Worm (Caenorhabditis elegans): Measurements from ENCODE around the gene best-18.

Gene best-18

ce11 chrIII:10211889-10212494, at the start of gene best-18, which contains the start of gene blos-1:
Gene best-18, plus strand, starts transcription at chrIII:10212396.
Gene blos-1, minus strand, starts transcription at chrIII:10211946.
- TF ChIP-seq him-1 (tag; optimal IDR thresholded peaks at IDR 0.05) (no peak), dao-5 (tag; optimal IDR thresholded peaks at IDR 0.05) (no peak), W03F9.2 (tag; optimal IDR thresholded peaks at IDR 0.05) (no peak)

DNA sequence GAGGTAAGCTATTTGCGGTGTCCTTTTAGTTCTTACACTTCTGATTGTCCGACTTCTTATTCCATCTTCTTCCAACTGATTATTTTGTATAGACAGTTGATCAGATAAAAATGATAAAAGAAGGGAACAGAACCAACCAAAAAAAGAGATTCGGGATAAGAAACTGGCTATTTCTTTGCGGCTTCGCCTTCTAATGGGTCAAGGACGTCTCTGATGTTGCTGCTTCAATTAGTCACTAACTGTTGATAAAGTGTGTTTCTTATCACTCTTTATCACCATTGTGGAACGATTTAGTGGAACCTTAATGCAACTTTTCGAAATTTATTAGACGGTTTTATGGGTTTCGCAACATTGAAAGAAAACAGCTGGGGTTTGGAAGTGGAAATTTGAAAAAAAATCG, 41.9 kb upstream of the best-18 start:
- TF ChIP-seq dao-5 (tag; optimal IDR thresholded peaks at IDR 0.05) = no peak
- TF ChIP-seq W03F9.2 (tag; optimal IDR thresholded peaks at IDR 0.05) = no peak
- no peak for TF ChIP-seq him-1 (tag; optimal IDR thresholded peaks at IDR 0.05)

ce11 chrIII:10178023-10178422, 34.2 kb upstream of the best-18 start:
- TF ChIP-seq W03F9.2 (tag; optimal IDR thresholded peaks at IDR 0.05) (no peak), him-1 (tag; optimal IDR thresholded peaks at IDR 0.05) (no peak), dao-5 (tag; optimal IDR thresholded peaks at IDR 0.05) (no peak)

DNA sequence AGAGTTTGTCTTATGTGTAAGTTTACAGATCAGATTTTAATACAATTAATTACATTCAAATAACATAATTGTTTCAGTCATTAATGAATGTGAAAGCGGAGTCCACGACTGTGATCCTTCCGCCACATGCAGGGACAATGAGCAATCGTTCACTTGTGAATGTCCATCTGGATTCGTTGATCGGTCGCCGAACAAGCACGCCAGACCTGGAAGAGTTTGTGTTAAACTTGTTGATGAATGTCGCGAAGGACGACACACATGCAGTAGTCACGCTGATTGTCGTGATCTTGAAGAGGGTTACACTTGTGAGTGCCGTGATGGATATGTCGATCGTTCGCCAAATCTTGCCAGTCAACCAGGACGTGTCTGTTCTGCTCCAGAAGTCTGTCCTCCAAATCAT, 33.6 kb upstream of the best-18 start:
- TF ChIP-seq dao-5 (tag; optimal IDR thresholded peaks at IDR 0.05) (no peak), W03F9.2 (tag; optimal IDR thresholded peaks at IDR 0.05) (no peak), him-1 (tag; optimal IDR thresholded peaks at IDR 0.05) (no peak)

ce11 chrIII:10179444-10179843, 32.8 kb upstream of the best-18 start:
- TF ChIP-seq him-1 (tag; optimal IDR thresholded peaks at IDR 0.05) (no peak), W03F9.2 (tag; optimal IDR thresholded peaks at IDR 0.05) (no peak), dao-5 (tag; optimal IDR thresholded peaks at IDR 0.05) (no peak)

DNA sequence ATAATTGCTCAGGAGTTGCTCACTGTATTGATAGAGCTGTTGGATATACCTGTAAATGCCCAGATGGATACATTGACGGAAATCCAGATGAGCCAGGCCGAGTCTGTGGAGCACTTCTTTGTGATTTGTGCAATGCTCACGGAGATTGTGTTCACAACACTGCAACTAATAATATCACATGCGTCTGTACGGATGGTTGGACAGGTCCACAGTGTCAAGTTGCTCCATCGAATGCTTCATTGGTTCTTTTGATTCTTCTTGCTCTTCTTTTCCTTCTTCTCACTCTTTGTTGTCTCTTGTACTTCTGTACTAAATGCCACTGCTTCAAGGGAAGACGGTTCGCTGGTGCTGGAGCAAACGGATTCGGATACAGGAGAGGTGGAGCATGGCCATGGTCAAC, 30.3 kb upstream of the best-18 start:
- TF ChIP-seq W03F9.2 (tag; optimal IDR thresholded peaks at IDR 0.05) (no peak), dao-5 (tag; optimal IDR thresholded peaks at IDR 0.05) (no peak), him-1 (tag; optimal IDR thresholded peaks at IDR 0.05) (no peak)

DNA sequence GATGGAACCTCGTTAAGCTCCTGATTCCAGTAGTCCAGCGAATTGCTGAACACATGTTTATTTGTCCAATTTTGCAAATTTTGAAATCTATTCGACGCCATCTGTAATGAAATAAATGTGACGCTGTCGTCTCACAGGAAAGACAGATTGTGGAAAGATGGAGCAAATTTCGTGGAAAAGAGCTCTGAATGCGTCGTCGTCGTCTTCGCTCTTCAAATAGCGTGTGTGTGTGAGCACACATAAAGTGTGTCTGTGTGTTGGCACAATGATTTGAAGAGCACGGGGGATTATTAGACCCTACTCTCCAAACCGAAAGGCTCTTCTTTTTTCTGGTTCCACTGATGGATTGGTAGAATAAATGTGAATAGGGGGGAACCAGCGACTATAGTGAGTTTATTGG, 26.0 kb upstream of the best-18 start, which contains the start of gene unc-47:
TSS of gene unc-47 (minus strand) at position 101 of the 400 bp plus-strand sequence.
- TF ChIP-seq him-1 (tag; optimal IDR thresholded peaks at IDR 0.05) = no peak

DNA sequence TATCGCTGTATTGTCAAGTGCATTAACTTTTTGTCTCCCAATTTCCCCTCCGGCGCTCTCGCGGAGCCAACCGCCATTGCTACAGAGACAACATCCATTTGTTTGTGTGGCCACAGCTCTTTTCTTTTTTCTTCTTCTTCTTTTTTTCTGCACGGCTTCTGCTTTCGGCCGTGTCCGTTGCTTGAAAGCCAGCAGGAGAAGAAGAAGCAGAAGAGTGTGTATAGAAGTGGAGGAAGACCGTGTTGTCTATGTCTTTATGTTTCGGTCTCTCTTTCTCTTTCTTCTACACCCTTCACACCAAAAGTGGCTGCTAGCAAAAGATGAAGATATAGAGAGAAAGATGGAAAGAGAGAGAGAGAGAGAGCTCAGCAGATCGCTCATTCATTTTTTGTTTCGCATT, 24.4 kb upstream of the best-18 start:
- TF ChIP-seq him-1 (tag; optimal IDR thresholded peaks at IDR 0.05) (peak; percentile 28), W03F9.2 (tag; optimal IDR thresholded peaks at IDR 0.05) (no peak)

DNA sequence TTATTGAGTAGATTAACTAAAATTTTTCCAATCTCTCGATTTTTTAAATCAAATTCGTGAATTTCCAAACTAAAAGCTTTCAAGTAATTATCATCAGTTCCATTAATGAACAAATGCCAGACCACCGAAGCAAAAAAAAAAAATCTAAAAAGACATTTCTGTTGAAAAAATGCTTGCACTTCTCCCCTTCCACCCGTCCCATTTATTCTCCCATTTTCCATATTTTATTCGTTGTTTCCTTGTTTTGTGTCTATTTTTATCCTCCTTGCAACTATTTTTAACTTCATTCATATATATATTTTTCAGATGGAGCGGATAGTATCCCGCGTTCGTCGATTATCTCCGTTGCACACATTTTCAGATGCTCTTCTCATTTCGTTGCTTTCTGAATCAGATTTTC, 23.3 kb upstream of the best-18 start, which contains the start of gene epac-1:
TSS of gene epac-1 (plus strand) at position 301 of the 400 bp plus-strand sequence.
- no peak for TF ChIP-seq dao-5 (tag; optimal IDR thresholded peaks at IDR 0.05)
- no peak for TF ChIP-seq W03F9.2 (tag; optimal IDR thresholded peaks at IDR 0.05)
- no peak for TF ChIP-seq him-1 (tag; optimal IDR thresholded peaks at IDR 0.05)

DNA sequence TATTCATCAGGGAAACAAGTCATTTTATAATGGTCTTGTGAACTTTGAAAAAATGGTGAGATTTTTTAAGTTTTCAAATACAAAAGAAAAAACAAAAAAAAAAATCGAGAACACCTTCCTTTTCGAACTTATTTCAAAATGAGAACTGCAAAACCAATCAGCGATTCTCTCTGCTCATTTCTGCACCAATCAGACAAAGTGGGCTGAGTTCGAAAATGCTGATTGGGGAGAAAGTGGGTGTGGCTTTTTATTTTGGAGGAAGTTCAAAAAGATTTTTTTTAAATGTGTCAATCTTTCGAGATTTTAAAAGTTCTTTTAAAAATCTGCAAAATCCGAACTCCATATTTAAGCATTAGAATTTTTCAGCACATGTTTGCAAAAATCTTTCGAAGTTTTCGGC, 17.6 kb upstream of the best-18 start:
- TF ChIP-seq him-1 (tag; optimal IDR thresholded peaks at IDR 0.05) (no peak), dao-5 (tag; optimal IDR thresholded peaks at IDR 0.05) (no peak), W03F9.2 (tag; optimal IDR thresholded peaks at IDR 0.05) (no peak)

- TF ChIP-seq W03F9.2 (tag; optimal IDR thresholded peaks at IDR 0.05) (no peak), him-1 (tag; optimal IDR thresholded peaks at IDR 0.05) (no peak), dao-5 (tag; optimal IDR thresholded peaks at IDR 0.05) (no peak)
Measured at ce11 chrIII:10195911-10196310, 16.3 kb upstream of the best-18 start.

ce11 chrIII:10196796-10197195, 15.4 kb upstream of the best-18 start:
- TF ChIP-seq him-1 (tag; optimal IDR thresholded peaks at IDR 0.05) (no peak), W03F9.2 (tag; optimal IDR thresholded peaks at IDR 0.05) (no peak), dao-5 (tag; optimal IDR thresholded peaks at IDR 0.05) (no peak)

ce11 chrIII:10197416-10197815, 14.8 kb upstream of the best-18 start, which contains the start of gene dod-6:
Gene dod-6, plus strand, starts transcription at chrIII:10197716.
- no peak for TF ChIP-seq W03F9.2 (tag; optimal IDR thresholded peaks at IDR 0.05)
- no peak for TF ChIP-seq dao-5 (tag; optimal IDR thresholded peaks at IDR 0.05)
- no peak for TF ChIP-seq him-1 (tag; optimal IDR thresholded peaks at IDR 0.05)

DNA sequence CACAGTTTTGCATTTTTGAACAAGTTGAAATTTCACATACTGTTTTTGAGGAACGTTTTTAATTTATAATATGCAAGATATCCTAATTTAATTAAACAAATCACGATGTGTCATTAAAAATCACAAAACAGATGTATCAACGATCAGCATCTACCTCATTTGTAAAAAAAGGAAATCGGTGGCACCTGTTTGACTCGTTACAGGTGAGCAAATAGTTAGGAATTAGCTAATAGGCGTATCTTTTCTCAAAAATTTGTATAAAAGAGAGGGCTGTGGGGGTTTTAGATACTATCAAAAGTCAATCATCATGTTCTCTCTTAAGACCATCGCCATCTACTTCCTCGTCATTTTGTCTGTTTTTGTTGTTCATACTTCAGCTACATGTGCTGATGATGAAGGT, 13.1 kb upstream of the best-18 start, which contains the start of gene T20G5.8:
TSS of gene T20G5.8 (plus strand) at position 301 of the 400 bp plus-strand sequence.
- TF ChIP-seq him-1 (tag; optimal IDR thresholded peaks at IDR 0.05) = no peak
- no peak for TF ChIP-seq dao-5 (tag; optimal IDR thresholded peaks at IDR 0.05)
- no peak for TF ChIP-seq W03F9.2 (tag; optimal IDR thresholded peaks at IDR 0.05)

ce11 chrIII:10201235-10201634, 11.0 kb upstream of the best-18 start, which contains the start of the genes T20G5.13 and T20G5.12:
Gene T20G5.13, minus strand, starts transcription at chrIII:10201335.
Gene T20G5.12, plus strand, starts transcription at chrIII:10201604.
- no peak for TF ChIP-seq W03F9.2 (tag; optimal IDR thresholded peaks at IDR 0.05)
- TF ChIP-seq him-1 (tag; optimal IDR thresholded peaks at IDR 0.05) = no peak
- no peak for TF ChIP-seq dao-5 (tag; optimal IDR thresholded peaks at IDR 0.05)
